Worm (Caenorhabditis elegans) whole organism, young adult: ENCODE measurements around the gene R08E3.1.

Source experiments
- F39B2.1 ChIP-seq: fragments of 200-800 bp; sonication (Bioruptor generic); IDR thresholded peaks from 2 replicates; pipeline ENCODE4 v1.3.6; 2022; ENCODE audit warnings: missing genetic modification reagents, missing genetic modification characterization, missing compliant biosample characterization
- F52B5.7 ChIP-seq: sonication (generic microtip); optimal IDR thresholded peaks from 2 replicates; lab custom pipeline; 2016; ENCODE audit warnings: mild to moderate bottlenecking, missing genetic modification characterization, missing compliant biosample characterization
- F57C9.4 ChIP-seq: sonication (generic microtip); optimal IDR thresholded peaks from 2 replicates; lab custom pipeline; 2017; ENCODE audit warnings: mild to moderate bottlenecking, missing genetic modification characterization, missing compliant biosample characterization
- T07F8.4 ChIP-seq: sonication (generic microtip); optimal IDR thresholded peaks from 2 replicates; lab custom pipeline; 2016; ENCODE audit warnings: mild to moderate bottlenecking, missing genetic modification characterization, moderate library complexity, missing compliant biosample characterization
- Y67H2A.10 ChIP-seq: fragments of 200-800 bp; sonication (Bioruptor generic); conservative IDR thresholded peaks from 2 replicates; pipeline ENCODE4 v1.3.6; 2022; ENCODE audit warnings: missing genetic modification reagents, missing genetic modification characterization, missing compliant biosample characterization
- aptf-3 ChIP-seq: fragments of 200-800 bp; sonication (Bioruptor generic); IDR thresholded peaks from 2 replicates; pipeline ENCODE4 v1.3.6; 2022; ENCODE audit warnings: missing genetic modification characterization, missing compliant biosample characterization
- attf-3 ChIP-seq: fragments of 200-800 bp; sonication (Bioruptor generic); conservative IDR thresholded peaks from 2 replicates; pipeline ENCODE4 v1.3.6; 2022; ENCODE audit warnings: missing genetic modification reagents, missing genetic modification characterization, missing compliant biosample characterization
- bed-2 ChIP-seq: fragments of 200-800 bp; sonication (Bioruptor generic); IDR thresholded peaks from 2 replicates; pipeline ENCODE4 v1.3.6; 2022; ENCODE audit warnings: missing genetic modification reagents, missing genetic modification characterization, missing compliant biosample characterization
- cebp-1 ChIP-seq, 2 experiments: fragments of 200-800 bp in 1 of 2; sonication (Bioruptor generic) in 1 of 2; sonication (generic microtip) in 1 of 2; IDR thresholded peaks in 1 of 2; optimal IDR thresholded peaks in 1 of 2; 2 replicates each; pipeline versions ENCODE4 v1.3.6 to Lab custom; 2017 to 2022; ENCODE audit warnings: missing compliant biosample characterization in 2 of 2, missing genetic modification characterization in 2 of 2, mild to moderate bottlenecking in 1 of 2, missing genetic modification reagents in 1 of 2, moderate library complexity in 1 of 2
- ceh-100 ChIP-seq: fragments of 200-800 bp; sonication (Bioruptor generic); IDR thresholded peaks from 2 replicates; pipeline ENCODE4 v1.3.6; 2022; ENCODE audit warnings: missing genetic modification reagents, missing genetic modification characterization, missing compliant biosample characterization
- ceh-58 ChIP-seq: fragments of 200-800 bp; sonication (Bioruptor generic); IDR thresholded peaks from 2 replicates; pipeline ENCODE4 v1.3.6; 2022; ENCODE audit warnings: missing genetic modification characterization, missing compliant biosample characterization
- ceh-91 ChIP-seq: fragments of 200-800 bp; sonication (Bioruptor generic); IDR thresholded peaks from 2 replicates; pipeline ENCODE4 v1.3.6; 2022; ENCODE audit warnings: missing genetic modification reagents, missing genetic modification characterization, missing compliant biosample characterization
- dox-1 ChIP-seq: fragments of 200-800 bp; sonication (Bioruptor generic); IDR thresholded peaks from 2 replicates; pipeline ENCODE4 v1.3.6; 2022; ENCODE audit warnings: missing genetic modification reagents, missing genetic modification characterization, missing compliant biosample characterization
- dpff-1 ChIP-seq: sonication (generic microtip); optimal IDR thresholded peaks from 2 replicates; lab custom pipeline; 2017; ENCODE audit warnings: mild to moderate bottlenecking, missing genetic modification characterization, missing compliant biosample characterization
- ets-4 ChIP-seq: fragments of 200-800 bp; sonication (Bioruptor generic); optimal IDR thresholded peaks from 2 replicates; lab custom pipeline; 2018; ENCODE audit warnings: mild to moderate bottlenecking, missing genetic modification characterization, missing compliant biosample characterization
- fkh-3 ChIP-seq: sonication (generic microtip); optimal IDR thresholded peaks from 2 replicates; lab custom pipeline; 2016; ENCODE audit warnings: mild to moderate bottlenecking, missing genetic modification characterization, missing compliant biosample characterization
- let-526 ChIP-seq: fragments of 200-800 bp; sonication (Bioruptor generic); IDR thresholded peaks from 2 replicates; pipeline ENCODE4 v1.3.6; 2022; ENCODE audit warnings: missing genetic modification reagents, missing genetic modification characterization, missing compliant biosample characterization
- lin-40 ChIP-seq: sonication (generic microtip); optimal IDR thresholded peaks from 2 replicates; lab custom pipeline; 2016; ENCODE audit warnings: missing genetic modification characterization, mild to moderate bottlenecking, missing compliant biosample characterization, missing genotype, missing genetic modification reagents
- lir-1 ChIP-seq: fragments of 200-800 bp; sonication (Bioruptor generic); conservative IDR thresholded peaks from 2 replicates; pipeline ENCODE4 v1.3.6; 2022; ENCODE audit warnings: missing genetic modification reagents, missing genetic modification characterization, missing compliant biosample characterization
- lsl-1 ChIP-seq: fragments of 200-800 bp; sonication (Bioruptor generic); optimal IDR thresholded peaks from 2 replicates; lab custom pipeline; 2018; ENCODE audit warnings: mild to moderate bottlenecking, missing genetic modification characterization, moderate library complexity, missing compliant biosample characterization
- madf-6 ChIP-seq: fragments of 200-800 bp; sonication (Bioruptor generic); IDR thresholded peaks from 2 replicates; pipeline ENCODE4 v1.3.6; 2022; ENCODE audit warnings: missing genetic modification reagents, missing genetic modification characterization, missing compliant biosample characterization
- mcd-1 ChIP-seq: fragments of 200-800 bp; sonication (Bioruptor generic); IDR thresholded peaks from 2 replicates; pipeline ENCODE4 v1.3.6; 2022; ENCODE audit warnings: missing genetic modification reagents, missing genetic modification characterization, missing compliant biosample characterization
- mxl-1 ChIP-seq: sonication (generic microtip); optimal IDR thresholded peaks from 2 replicates; lab custom pipeline; 2016; ENCODE audit warnings: missing genetic modification characterization, missing compliant biosample characterization
- nfyb-1 ChIP-seq: fragments of 200-800 bp; sonication (Bioruptor generic); IDR thresholded peaks from 2 replicates; pipeline ENCODE4 v1.3.6; 2022; ENCODE audit warnings: missing genetic modification reagents, missing genetic modification characterization, missing compliant biosample characterization
- nhr-80 ChIP-seq: sonication (generic microtip); optimal IDR thresholded peaks from 2 replicates; lab custom pipeline; 2016; ENCODE audit warnings: missing genetic modification characterization, missing compliant biosample characterization
- pha-4 ChIP-seq: fragments of 150-350 bp; sonication (generic microtip); optimal IDR thresholded peaks from 2 replicates; lab custom pipeline; 2014; ENCODE audit warnings: missing biosample characterization, missing genetic modification reagents, missing genetic modification characterization
- rec-8 ChIP-seq, 2 experiments: sonication (generic microtip); optimal IDR thresholded peaks; 2 replicates each; lab custom pipeline; 2016; ENCODE audit warnings: mild to moderate bottlenecking in 2 of 2, missing genetic modification characterization in 2 of 2, missing genetic modification reagents in 2 of 2, missing genotype in 2 of 2, missing biosample characterization in 1 of 2, missing compliant biosample characterization in 1 of 2, moderate library complexity in 1 of 2
- tlf-1 ChIP-seq: fragments of 200-800 bp; sonication (Bioruptor generic); optimal IDR thresholded peaks from 2 replicates; lab custom pipeline; 2018; ENCODE audit warnings: mild to moderate bottlenecking, missing genetic modification characterization, missing compliant biosample characterization
- unc-62 ChIP-seq: fragments of 150-350 bp; optimal IDR thresholded peaks from 2 replicates; lab custom pipeline; 2014; ENCODE audit warnings: missing biosample characterization, missing genetic modification reagents, missing genetic modification characterization
- ztf-18 ChIP-seq: sonication (generic microtip); optimal IDR thresholded peaks from 2 replicates; lab custom pipeline; 2016; ENCODE audit warnings: missing genotype, mild to moderate bottlenecking, missing genetic modification characterization, missing compliant biosample characterization
- ztf-3 ChIP-seq: fragments of 200-800 bp; sonication (Bioruptor generic); optimal IDR thresholded peaks from 2 replicates; lab custom pipeline; 2018; ENCODE audit warnings: mild to moderate bottlenecking, missing genetic modification characterization, missing compliant biosample characterization

Gene R08E3.1

ce11 chrX:4795329-4795728 is 27.1 kb upstream of the R08E3.1 start:
- no peak for TF ChIP-seq F57C9.4
- no peak for TF ChIP-seq fkh-3 (tag; lab: Kevin White, UChicago)
- peak; percentile 53 for TF ChIP-seq ets-4 (GFP tag; lab: Kevin White, UChicago)
- peak; percentile 18 for TF ChIP-seq pha-4 (tag; lab: Kevin White, UChicago)
- TF ChIP-seq T07F8.4 (tag; lab: Kevin White, UChicago), result no peak
- no peak for TF ChIP-seq Y67H2A.10 (GFP tag; lab: Robert Waterston, UW)
- peak; percentile 36 for TF ChIP-seq lin-40
- TF ChIP-seq unc-62 (GFP tag; lab: Kevin White, UChicago), result peak; percentile 37
- peak; percentile 90 for TF ChIP-seq nhr-80 (tag; lab: Kevin White, UChicago)
- TF ChIP-seq tlf-1 (GFP tag; lab: Kevin White, UChicago), result peak; percentile 51
- TF ChIP-seq nfyb-1 (GFP tag; lab: Robert Waterston, UW), result no peak
- TF ChIP-seq lsl-1 (GFP tag; lab: Kevin White, UChicago), result no peak
- TF ChIP-seq attf-3, result no peak
- TF ChIP-seq let-526 (GFP tag; lab: Robert Waterston, UW), result no peak
- TF ChIP-seq ztf-3 (GFP tag; lab: Kevin White, UChicago), result no peak
- no peak for TF ChIP-seq dpff-1 (tag; lab: Kevin White, UChicago)
- TF ChIP-seq lir-1 (GFP tag; lab: Robert Waterston, UW), result no peak
- TF ChIP-seq bed-2 (GFP tag; lab: Robert Waterston, UW), result no peak
- no peak for TF ChIP-seq rec-8 (tag; optimal IDR thresholded peaks at IDR 0.05; lab: Kevin White, UChicago)

ce11 chrX:4800078-4800621 is 22.3 kb upstream of the R08E3.1 start, which contains the start of gene mig-13:
Gene mig-13, minus strand, starts transcription at chrX:4800128.
- TF ChIP-seq mcd-1 (no peak), ceh-100 (GFP tag; lab: Robert Waterston, UW) (no peak), mxl-1 (tag; lab: Kevin White, UChicago) (no peak), unc-62 (GFP tag; lab: Kevin White, UChicago) (no peak), ztf-18 (tag; lab: Kevin White, UChicago) (no peak)

DNA sequence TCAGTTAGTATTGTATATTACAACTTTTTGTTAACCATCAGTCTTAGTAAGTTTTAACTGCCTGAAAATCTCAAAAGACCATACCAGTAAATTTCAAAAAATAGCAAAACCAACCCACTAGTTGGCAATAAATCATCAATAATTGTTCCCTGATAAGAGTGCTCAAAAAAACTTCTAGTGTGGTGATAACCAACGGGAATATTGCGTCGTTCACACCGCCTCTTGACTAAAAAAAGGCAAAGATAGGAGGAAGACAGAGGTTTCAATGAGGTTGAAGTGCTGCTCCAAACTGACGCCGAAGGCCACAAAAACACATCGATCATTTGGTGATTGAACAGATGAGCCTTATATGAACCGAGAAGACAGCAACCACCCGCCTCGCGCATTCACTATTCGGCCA is 21.6 kb upstream of the R08E3.1 start:
- peak; percentile 52 for TF ChIP-seq nhr-80 (tag; lab: Kevin White, UChicago)
- TF ChIP-seq madf-6 (GFP tag; lab: Robert Waterston, UW), result no peak
- TF ChIP-seq ceh-58 (GFP tag; lab: Robert Waterston, UW), result no peak
- TF ChIP-seq F52B5.7 (tag; lab: Kevin White, UChicago), result no peak

DNA sequence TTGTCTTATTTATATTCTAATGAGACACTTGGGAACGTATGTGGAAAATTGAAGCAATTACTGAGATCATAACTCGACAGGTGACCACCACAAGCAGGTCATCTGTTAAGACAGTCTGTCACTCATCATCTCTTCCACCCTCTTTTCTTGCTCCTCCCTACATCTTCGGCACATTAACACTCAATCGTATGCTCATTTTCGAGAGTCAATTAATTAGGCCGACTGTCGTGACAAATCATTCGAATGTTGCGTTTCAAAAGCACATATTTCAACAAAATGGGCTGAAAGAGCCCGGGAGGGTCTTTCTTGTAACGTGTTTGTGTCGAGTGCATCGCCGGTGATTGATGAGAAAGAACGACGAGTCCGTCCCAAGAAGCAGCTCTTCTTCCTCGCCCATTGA is 20.2 kb upstream of the R08E3.1 start:
- no peak for TF ChIP-seq dox-1 (GFP tag; lab: Robert Waterston, UW)
- no peak for TF ChIP-seq ztf-18 (tag; lab: Kevin White, UChicago)
- TF ChIP-seq, all 124 proteins: peak for 0

DNA sequence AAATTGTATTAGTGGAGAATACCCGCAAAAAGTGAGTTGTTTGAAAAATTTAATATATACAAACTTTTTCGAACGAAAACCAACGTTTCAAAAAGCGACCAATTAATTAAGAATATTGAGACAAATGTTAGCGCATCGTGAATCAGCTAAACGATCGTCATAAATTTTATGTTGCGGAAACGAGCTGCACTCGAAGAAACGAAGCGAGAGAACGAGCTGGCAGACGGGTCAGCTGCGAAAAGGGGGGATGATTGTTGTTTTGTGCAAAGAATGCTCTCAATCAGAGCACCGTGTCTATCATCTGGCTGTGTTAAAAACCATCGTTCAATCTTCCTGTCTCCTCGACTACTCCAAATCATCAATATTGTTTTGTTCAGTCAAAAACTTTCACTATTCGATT is 18.5 kb upstream of the R08E3.1 start:
- TF ChIP-seq lsl-1 (GFP tag; lab: Kevin White, UChicago), result no peak
- TF ChIP-seq lir-1 (GFP tag; lab: Robert Waterston, UW), result no peak
- no peak for TF ChIP-seq aptf-3
- TF ChIP-seq F39B2.1 (GFP tag; lab: Robert Waterston, UW), result no peak
- no peak for TF ChIP-seq ceh-91 (GFP tag; lab: Robert Waterston, UW)
- TF ChIP-seq cebp-1 (GFP tag; IDR thresholded peaks at IDR 0.05; lab: Robert Waterston, UW), result no peak
- TF ChIP-seq cebp-1 (tag; optimal IDR thresholded peaks at IDR 0.05; lab: Kevin White, UChicago), result no peak
